Worm (Caenorhabditis elegans): Measurements from ENCODE around the gene samp-1.

The samp-1 gene

ce11 chrII:11302591-11302990, at the start of gene samp-1:
TSS of gene samp-1 (plus strand) at chrII:11302891.
- no peak for TF ChIP-seq unc-62 (GFP tag; optimal IDR thresholded peaks at IDR 0.05)

DNA sequence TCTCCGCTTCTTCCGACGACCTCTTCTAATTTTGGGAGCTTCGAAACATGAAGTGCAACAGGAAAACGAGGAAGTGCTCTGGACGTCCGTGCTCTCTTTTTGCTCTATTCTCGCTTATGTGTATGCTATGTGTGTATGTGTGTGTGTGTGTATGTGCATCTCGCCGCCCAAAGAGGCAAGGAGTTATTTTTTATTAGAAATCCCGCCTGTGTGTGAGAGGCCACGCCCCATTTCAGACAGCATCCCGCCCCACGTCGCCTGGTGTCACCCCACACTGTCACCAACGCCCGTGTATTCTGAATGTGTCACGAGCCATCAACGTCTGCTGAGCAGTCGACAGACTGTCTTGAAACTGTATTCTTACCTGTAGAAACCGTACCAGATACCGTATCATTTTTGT, 47.2 kb upstream of the samp-1 start, which contains the start of gene T05B9.2:
Gene T05B9.2 (plus strand): TSS at position 301 of the 400 bp plus-strand sequence.
- no peak for TF ChIP-seq unc-62 (GFP tag; optimal IDR thresholded peaks at IDR 0.05)

- no peak for TF ChIP-seq unc-62 (GFP tag; optimal IDR thresholded peaks at IDR 0.05)
Observed at ce11 chrII:11259766-11260165, 42.9 kb upstream of the samp-1 start.

DNA sequence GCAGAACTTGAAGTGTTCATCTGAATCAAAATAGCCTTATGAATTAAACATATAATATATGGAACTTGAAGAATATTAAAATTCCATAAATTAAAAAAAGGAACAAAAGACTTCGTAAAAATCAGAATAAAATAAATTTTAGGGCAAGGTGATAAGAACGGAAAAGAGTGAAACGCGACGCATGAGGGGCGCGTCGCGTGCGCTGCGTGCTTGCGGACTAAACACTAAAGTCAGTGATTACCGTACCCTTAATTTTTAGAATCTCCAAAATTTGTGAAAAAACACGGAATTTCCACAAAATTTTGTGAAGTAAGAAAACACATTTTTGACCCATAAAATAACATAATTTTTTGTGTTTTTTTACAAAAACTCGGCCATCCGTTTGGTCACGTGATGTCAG, 41.5 kb upstream of the samp-1 start, which contains the start of gene T05B9.1:
Gene T05B9.1 (minus strand): TSS at position 20 of the 400 bp plus-strand sequence.
- no peak for TF ChIP-seq unc-62 (GFP tag; optimal IDR thresholded peaks at IDR 0.05)

- no peak for TF ChIP-seq unc-62 (GFP tag; optimal IDR thresholded peaks at IDR 0.05)
Observed at ce11 chrII:11268822-11269221, 33.9 kb upstream of the samp-1 start, which contains the start of gene cut-1. TSS of gene cut-1 (plus strand) at chrII:11269122.

DNA sequence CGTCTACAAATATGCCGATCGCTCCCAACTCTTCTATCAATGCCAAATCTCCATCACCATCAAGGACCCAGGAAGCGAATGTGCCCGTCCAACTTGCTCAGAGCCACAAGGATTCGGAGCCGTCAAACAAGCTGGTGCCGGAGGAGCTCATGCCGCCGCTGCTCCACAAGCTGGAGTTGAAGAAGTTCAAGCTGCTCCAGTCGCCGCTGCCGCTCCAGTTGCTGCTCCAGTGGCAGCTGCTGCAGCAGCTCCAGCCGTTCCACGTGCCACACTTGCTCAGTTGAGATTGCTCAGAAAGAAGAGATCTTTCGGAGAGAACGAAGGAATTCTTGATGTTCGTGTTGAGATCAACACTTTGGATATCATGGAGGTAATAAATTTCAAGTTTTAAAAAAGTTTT, 31.9 kb upstream of the samp-1 start:
- TF ChIP-seq unc-62 (GFP tag; optimal IDR thresholded peaks at IDR 0.05) = no peak

- no peak for TF ChIP-seq unc-62 (GFP tag; optimal IDR thresholded peaks at IDR 0.05)
Observed at ce11 chrII:11274876-11275275, 27.8 kb upstream of the samp-1 start.

DNA sequence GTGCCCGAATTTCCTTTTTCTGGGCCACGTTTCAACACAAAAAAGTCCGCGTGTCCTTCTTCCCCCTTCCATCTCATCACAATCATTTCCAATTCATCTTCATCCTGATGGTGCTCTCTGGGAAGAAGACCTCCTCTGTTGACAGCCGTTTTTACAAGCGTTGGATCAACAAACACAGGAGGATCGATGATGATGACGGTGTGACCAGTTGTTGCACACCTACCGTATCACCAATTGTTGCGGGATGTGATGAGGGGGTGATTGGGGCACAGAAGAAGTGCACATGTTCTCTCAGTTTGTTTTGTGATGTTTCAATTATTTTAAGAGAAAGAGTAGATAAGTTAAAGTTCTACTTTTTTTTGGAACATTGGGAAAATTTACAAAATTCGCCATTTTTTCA, 27.2 kb upstream of the samp-1 start:
- no peak for TF ChIP-seq unc-62 (GFP tag; optimal IDR thresholded peaks at IDR 0.05)

DNA sequence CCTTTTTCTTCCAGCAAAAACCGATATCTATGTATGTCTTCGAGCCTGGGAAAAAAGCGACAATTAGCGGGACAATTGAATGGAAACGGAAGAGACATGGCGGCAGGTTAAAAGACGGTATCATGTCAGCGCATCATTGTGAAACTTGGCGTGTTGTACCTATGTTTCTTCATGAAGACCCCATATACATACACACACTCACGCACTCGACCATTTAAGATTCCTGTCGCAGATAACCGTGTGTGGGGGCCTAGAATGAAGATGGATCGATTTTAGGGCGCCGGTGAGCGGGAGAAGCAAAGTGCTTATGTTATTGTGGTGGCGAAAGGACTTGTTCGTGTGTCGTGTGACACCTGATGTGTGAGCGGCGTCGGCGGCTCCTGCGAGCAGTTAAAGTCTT, 25.8 kb upstream of the samp-1 start:
- TF ChIP-seq unc-62 (GFP tag; optimal IDR thresholded peaks at IDR 0.05) = no peak

ce11 chrII:11279971-11280370, 22.7 kb upstream of the samp-1 start:
- no peak for TF ChIP-seq unc-62 (GFP tag; optimal IDR thresholded peaks at IDR 0.05)

DNA sequence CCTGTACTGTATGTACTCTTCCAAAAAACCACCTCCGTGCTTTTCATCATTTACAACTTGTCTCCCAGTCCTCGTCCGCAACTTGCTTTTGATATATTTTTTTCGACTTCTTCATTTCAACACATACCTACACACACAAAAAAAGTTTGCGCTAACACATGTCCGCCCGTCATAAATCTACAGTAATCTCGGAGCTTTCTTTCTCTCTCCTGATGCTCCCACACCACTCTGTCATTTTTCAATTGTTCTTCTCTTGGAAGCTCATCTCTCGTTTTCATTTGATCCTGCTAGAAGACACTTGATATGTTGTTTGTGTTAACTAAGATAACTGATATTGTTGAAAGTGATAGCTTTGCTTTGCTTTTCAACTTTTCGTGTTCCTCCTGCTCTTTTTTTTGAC, 21.5 kb upstream of the samp-1 start:
- TF ChIP-seq unc-62 (GFP tag; optimal IDR thresholded peaks at IDR 0.05) = no peak

ce11 chrII:11281666-11282065, 21.0 kb upstream of the samp-1 start, which contains the start of gene unc-130:
TSS of gene unc-130 (plus strand) at chrII:11281966.
- TF ChIP-seq unc-62 (GFP tag; optimal IDR thresholded peaks at IDR 0.05) = no peak

DNA sequence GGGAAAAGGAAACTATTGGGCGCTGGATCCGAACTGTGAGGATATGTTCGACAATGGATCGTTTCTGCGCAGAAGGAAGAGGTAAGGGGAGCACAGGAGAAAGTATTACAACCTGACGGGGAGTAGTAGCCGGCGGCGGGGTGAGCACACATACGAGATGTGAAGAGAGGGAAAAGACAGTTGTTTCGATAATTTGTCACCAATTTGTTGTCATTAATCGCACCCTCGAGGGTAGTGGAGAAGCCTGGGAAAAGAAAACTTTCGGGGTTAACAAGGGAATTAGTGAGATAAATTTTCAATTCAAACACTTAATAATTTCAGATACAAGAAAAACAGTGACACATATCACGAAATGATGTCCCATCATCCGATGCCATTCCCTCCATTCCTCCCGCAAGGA, 19.7 kb upstream of the samp-1 start:
- TF ChIP-seq unc-62 (GFP tag; optimal IDR thresholded peaks at IDR 0.05) = no peak

DNA sequence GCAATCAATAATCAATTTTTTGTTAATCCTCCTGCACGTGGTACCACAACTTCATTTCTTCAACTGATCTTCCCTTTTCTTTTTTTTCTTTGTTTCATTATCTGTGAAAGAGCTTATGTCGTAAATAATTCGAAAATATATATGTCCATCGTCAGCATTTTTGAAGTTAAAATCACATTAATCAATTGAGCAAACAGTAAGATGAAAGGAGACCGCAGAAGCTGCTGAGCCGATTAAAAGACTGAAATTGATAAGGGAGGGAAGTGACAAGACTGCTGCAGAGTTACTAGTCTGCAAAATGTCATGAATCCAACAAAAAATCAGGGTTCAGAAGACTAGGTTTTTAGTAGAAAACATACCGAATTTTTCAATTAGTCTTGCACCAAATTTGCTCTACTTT, 18.9 kb upstream of the samp-1 start:
- no peak for TF ChIP-seq unc-62 (GFP tag; optimal IDR thresholded peaks at IDR 0.05)

DNA sequence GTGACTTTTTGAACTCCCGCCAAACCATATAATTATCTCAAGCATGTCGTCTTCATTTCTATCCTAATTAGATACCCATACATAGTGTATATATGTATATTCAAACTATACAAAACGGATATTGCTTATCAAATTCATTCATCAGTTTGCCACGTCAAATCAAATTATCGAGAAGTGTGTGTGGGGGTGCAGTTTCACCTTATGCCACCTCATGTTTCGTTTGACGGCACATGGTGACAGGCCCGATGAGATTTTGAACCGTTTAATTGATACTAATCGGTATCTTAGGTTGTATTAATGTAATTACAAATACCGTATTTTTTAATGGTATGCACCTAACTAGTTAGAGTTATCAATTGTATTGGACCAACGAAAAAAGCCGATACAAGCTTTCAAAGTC, 18.0 kb upstream of the samp-1 start:
- no peak for TF ChIP-seq unc-62 (GFP tag; optimal IDR thresholded peaks at IDR 0.05)

DNA sequence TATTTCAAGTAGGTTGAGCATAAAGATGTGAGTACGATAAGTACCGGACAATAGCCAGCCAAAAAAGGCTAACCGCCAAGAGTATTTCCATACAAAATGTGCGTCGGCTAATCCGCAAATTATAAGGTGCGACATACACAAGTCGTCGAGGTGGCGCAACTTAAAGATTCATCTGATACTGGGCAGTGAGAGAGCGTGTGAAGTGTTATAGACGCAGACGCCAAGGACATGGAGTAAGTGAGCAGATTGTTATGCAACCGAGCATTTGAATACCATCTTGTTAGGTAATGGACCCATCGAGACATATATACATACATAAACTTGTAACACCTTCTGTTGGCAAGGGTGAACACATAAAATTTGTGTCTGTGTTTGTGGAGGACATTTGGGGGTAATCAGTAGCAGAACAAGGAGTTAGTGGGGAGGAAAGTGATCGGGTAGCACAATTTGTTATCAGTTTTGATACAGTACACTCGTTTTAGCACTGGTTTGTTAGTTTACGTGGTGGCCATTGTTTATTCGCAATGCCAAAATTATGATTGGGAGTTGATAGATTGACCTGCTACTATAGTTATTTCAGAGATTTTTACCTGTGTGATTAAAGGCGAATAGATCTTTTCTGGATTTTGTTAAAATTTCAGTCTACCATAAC, 17.3 kb upstream of the samp-1 start:
- TF ChIP-seq unc-62 (GFP tag; optimal IDR thresholded peaks at IDR 0.05) = no peak

- TF ChIP-seq unc-62 (GFP tag; optimal IDR thresholded peaks at IDR 0.05) = no peak
Observed at ce11 chrII:11286445-11286844, 16.2 kb upstream of the samp-1 start.

- TF ChIP-seq unc-62 (GFP tag; optimal IDR thresholded peaks at IDR 0.05) = no peak
Observed at ce11 chrII:11288148-11288547, 14.5 kb upstream of the samp-1 start.
